Fruit fly (Drosophila melanogaster) whole organism, embryonic: ENCODE data around the gene CG42571.

Source experiments
- CG11093 ChIP-seq: fragments of 200-800 bp; sonication (Bioruptor generic); IDR thresholded peaks from 3 replicates; pipeline ENCODE4 v1.3.6; 2022; ENCODE audit warnings: missing biosample characterization, missing genetic modification characterization
- CG12299 ChIP-seq: fragments of 200-800 bp; sonication (Bioruptor generic); optimal IDR thresholded peaks from 2 replicates; lab custom pipeline; 2018; ENCODE audit warnings: missing biosample characterization, mild to moderate bottlenecking, missing genetic modification characterization
- CG13424 ChIP-seq: fragments of 200-800 bp; sonication (Bioruptor generic); optimal IDR thresholded peaks from 2 replicates; lab custom pipeline; 2019; ENCODE audit warnings: missing biosample characterization, mild to moderate bottlenecking, missing genetic modification characterization, moderate library complexity
- CG15011 ChIP-seq: fragments of 200-800 bp; sonication (Bioruptor generic); optimal IDR thresholded peaks from 3 replicates; lab custom pipeline; 2018; ENCODE audit warnings: missing biosample characterization, mild to moderate bottlenecking, missing genetic modification characterization
- CG15696 ChIP-seq: fragments of 200-800 bp; sonication (Bioruptor generic); optimal IDR thresholded peaks from 2 replicates; lab custom pipeline; 2019; ENCODE audit warnings: missing biosample characterization, mild to moderate bottlenecking, missing genetic modification characterization, moderate library complexity
- CG17328 ChIP-seq: fragments of 200-800 bp; sonication (Bioruptor generic); IDR thresholded peaks from 2 replicates; pipeline ENCODE4 v1.3.6; 2022; ENCODE audit warnings: missing biosample characterization, missing genetic modification characterization
- CG17359 ChIP-seq: fragments of 200-800 bp; sonication (Bioruptor generic); optimal IDR thresholded peaks from 3 replicates; lab custom pipeline; 2018; ENCODE audit warnings: missing biosample characterization, mild to moderate bottlenecking, missing genetic modification characterization, moderate library complexity
- CG1832 ChIP-seq: fragments of 200-800 bp; sonication (Bioruptor generic); optimal IDR thresholded peaks from 2 replicates; lab custom pipeline; 2017; ENCODE audit warnings: missing biosample characterization, mild to moderate bottlenecking, missing genetic modification characterization, inconsistent platforms
- CG18764 ChIP-seq: fragments of 200-800 bp; sonication (Bioruptor generic); optimal IDR thresholded peaks from 3 replicates; lab custom pipeline; 2016; ENCODE audit warnings: missing biosample characterization, missing genetic modification characterization
- CG3065 ChIP-seq: fragments of 200-800 bp; sonication (Bioruptor generic); optimal IDR thresholded peaks from 2 replicates; lab custom pipeline; 2016; ENCODE audit warnings: missing biosample characterization, missing genetic modification characterization
- CG34224 ChIP-seq: fragments of 200-800 bp; sonication (Bioruptor generic); IDR thresholded peaks from 3 replicates; pipeline ENCODE4 v1.3.6; 2022; ENCODE audit warnings: missing biosample characterization, missing genetic modification characterization; ENCODE audit not compliant: partially characterized antibody
- CG34376 ChIP-seq: fragments of 200-800 bp; sonication (Bioruptor generic); optimal IDR thresholded peaks from 2 replicates; lab custom pipeline; 2018; ENCODE audit warnings: missing biosample characterization, mild to moderate bottlenecking, missing genetic modification characterization
- CG3847 ChIP-seq: fragments of 200-800 bp; sonication (Bioruptor generic); IDR thresholded peaks from 2 replicates; pipeline ENCODE4 v1.3.6; 2022; ENCODE audit warnings: missing biosample characterization, missing genetic modification characterization
- CG3995 ChIP-seq: fragments of 200-800 bp; sonication (Bioruptor generic); optimal IDR thresholded peaks from 3 replicates; lab custom pipeline; 2016; ENCODE audit warnings: missing biosample characterization, missing genetic modification characterization
- CG4424 ChIP-seq: fragments of 200-800 bp; sonication (Bioruptor generic); optimal IDR thresholded peaks from 3 replicates; lab custom pipeline; 2016; ENCODE audit warnings: missing biosample characterization, missing genetic modification characterization
- CG4617 ChIP-seq: fragments of 200-800 bp; sonication (Bioruptor generic); optimal IDR thresholded peaks from 3 replicates; lab custom pipeline; 2016; ENCODE audit warnings: missing biosample characterization, missing genetic modification characterization, borderline replicate concordance
- CG4820 ChIP-seq: fragments of 200-800 bp; sonication (Bioruptor generic); optimal IDR thresholded peaks from 3 replicates; lab custom pipeline; 2016; ENCODE audit warnings: missing biosample characterization, missing genetic modification characterization
- CG6765 ChIP-seq: fragments of 200-800 bp; sonication (Bioruptor generic); optimal IDR thresholded peaks from 3 replicates; lab custom pipeline; 2017; ENCODE audit warnings: missing biosample characterization, mild to moderate bottlenecking, missing genetic modification characterization
- CG7556 ChIP-seq: fragments of 200-800 bp; sonication (Bioruptor generic); optimal IDR thresholded peaks from 2 replicates; lab custom pipeline; 2017; ENCODE audit warnings: missing biosample characterization, mild to moderate bottlenecking, missing genetic modification characterization
- CG8290 ChIP-seq, 3 experiments: fragments of 200-800 bp; sonication (Bioruptor generic); optimal IDR thresholded peaks; 2 replicates each; lab custom pipeline; 2016 to 2019; ENCODE audit warnings: missing biosample characterization in 3 of 3, missing genetic modification characterization in 3 of 3, mild to moderate bottlenecking in 2 of 3, moderate library complexity in 1 of 3
- CG8924 ChIP-seq: fragments of 200-800 bp; optimal IDR thresholded peaks from 3 replicates; lab custom pipeline; 2019; ENCODE audit warnings: missing biosample characterization, mild to moderate bottlenecking, missing genetic modification characterization, moderate library complexity
- CG9215 ChIP-seq: fragments of 200-800 bp; sonication (Bioruptor generic); IDR thresholded peaks from 2 replicates; pipeline ENCODE4 v1.3.6; 2022; ENCODE audit warnings: missing biosample characterization, missing genetic modification characterization
- CG9609 ChIP-seq: fragments of 200-800 bp; sonication (Bioruptor generic); optimal IDR thresholded peaks from 3 replicates; lab custom pipeline; 2016; ENCODE audit warnings: missing biosample characterization, missing genetic modification characterization
- Camta ChIP-seq: fragments of 200-800 bp; sonication (Bioruptor generic); optimal IDR thresholded peaks from 2 replicates; lab custom pipeline; 2016; ENCODE audit warnings: missing biosample characterization, missing genetic modification characterization
- CrebB ChIP-seq: fragments of 200-800 bp; sonication (Bioruptor generic); optimal IDR thresholded peaks from 3 replicates; lab custom pipeline; 2018; ENCODE audit warnings: missing biosample characterization, mild to moderate bottlenecking, missing genetic modification characterization
- Dll ChIP-seq: fragments of 200-800 bp; sonication (Bioruptor generic); IDR thresholded peaks from 4 replicates; pipeline ENCODE4 v1.3.6; 2022; ENCODE audit warnings: missing biosample characterization, missing genetic modification characterization; ENCODE audit not compliant: partially characterized antibody
- Fer1 ChIP-seq: fragments of 200-800 bp; sonication (Bioruptor generic); optimal IDR thresholded peaks from 2 replicates; lab custom pipeline; 2017; ENCODE audit warnings: missing biosample characterization, mild to moderate bottlenecking, missing genetic modification characterization
- Hr51 ChIP-seq, 2 experiments: fragments of 200-800 bp; sonication (Bioruptor generic); optimal IDR thresholded peaks; 2 replicates in 1 of 2; 3 replicates in 1 of 2; lab custom pipeline; 2016 to 2018; ENCODE audit warnings: missing biosample characterization in 2 of 2, missing genetic modification characterization in 2 of 2, mild to moderate bottlenecking in 1 of 2, moderate library complexity in 1 of 2
- MESR4 ChIP-seq: fragments of 200-800 bp; sonication (Bioruptor generic); optimal IDR thresholded peaks from 2 replicates; lab custom pipeline; 2018; ENCODE audit warnings: missing biosample characterization, mild to moderate bottlenecking, missing genetic modification characterization, moderate library complexity
- Max ChIP-seq: fragments of 200-800 bp; sonication (Bioruptor generic); optimal IDR thresholded peaks from 2 replicates; lab custom pipeline; 2016; ENCODE audit warnings: missing biosample characterization, mild to moderate bottlenecking, missing genetic modification characterization
- Mrtf ChIP-seq: fragments of 200-800 bp; sonication (Bioruptor generic); IDR thresholded peaks from 3 replicates; pipeline ENCODE4 v1.3.6; 2022; ENCODE audit warnings: missing biosample characterization, missing genetic modification characterization
- Six4 ChIP-seq: fragments of 200-800 bp; sonication (Bioruptor generic); optimal IDR thresholded peaks from 2 replicates; lab custom pipeline; 2016; ENCODE audit warnings: missing biosample characterization, missing genetic modification characterization
- Sox100B ChIP-seq: fragments of 200-800 bp; sonication (Bioruptor generic); optimal IDR thresholded peaks from 3 replicates; lab custom pipeline; 2018; ENCODE audit warnings: missing biosample characterization, mild to moderate bottlenecking, missing genetic modification characterization
- Ssrp ChIP-seq: fragments of 200-800 bp; sonication (Bioruptor generic); optimal IDR thresholded peaks from 2 replicates; lab custom pipeline; 2018; ENCODE audit warnings: missing biosample characterization, mild to moderate bottlenecking, missing genetic modification characterization, moderate library complexity
- Taf1 ChIP-seq: fragments of 200-800 bp; sonication (Bioruptor generic); IDR thresholded peaks from 2 replicates; pipeline ENCODE4 v1.3.6; 2022; ENCODE audit warnings: missing biosample characterization, missing genetic modification characterization
- az2 ChIP-seq: fragments of 200-800 bp; sonication (Bioruptor generic); optimal IDR thresholded peaks from 3 replicates; lab custom pipeline; 2016; ENCODE audit warnings: missing biosample characterization, missing genetic modification characterization
- chif ChIP-seq, 2 experiments: fragments of 200-800 bp; sonication (Bioruptor generic); optimal IDR thresholded peaks; 3 replicates each; lab custom pipeline; 2016; ENCODE audit warnings: missing biosample characterization in 2 of 2, missing genetic modification characterization in 2 of 2
- croc ChIP-seq: fragments of 200-800 bp; sonication (Bioruptor generic); conservative IDR thresholded peaks from 3 replicates; pipeline ENCODE4 v1.3.6; 2022; ENCODE audit warnings: missing biosample characterization, missing genetic modification characterization
- dm ChIP-seq: fragments of 200-800 bp; sonication (Bioruptor generic); optimal IDR thresholded peaks from 3 replicates; lab custom pipeline; 2016; ENCODE audit warnings: missing biosample characterization, missing genetic modification characterization
- en ChIP-seq: fragments of 200-800 bp; sonication (Bioruptor generic); optimal IDR thresholded peaks from 2 replicates; lab custom pipeline; 2016; ENCODE audit warnings: missing biosample characterization, missing genetic modification characterization
- fd102C ChIP-seq: fragments of 200-800 bp; sonication (Bioruptor generic); optimal IDR thresholded peaks from 2 replicates; lab custom pipeline; 2018; ENCODE audit warnings: missing biosample characterization, mild to moderate bottlenecking, missing genetic modification characterization, moderate library complexity
- hkb ChIP-seq, 2 experiments: fragments of 200-800 bp in 1 of 2; fragments of >200 bp in 1 of 2; sonication (Bioruptor generic) in 1 of 2; IDR thresholded peaks in 1 of 2; optimal IDR thresholded peaks in 1 of 2; 2 replicates each; pipeline versions ENCODE4 v1.3.6 to Lab custom; 2017 to 2022; ENCODE audit warnings: missing biosample characterization in 1 of 2, missing genetic modification characterization in 1 of 2
- hth ChIP-seq: fragments of >200 bp; optimal IDR thresholded peaks from 2 replicates; lab custom pipeline; 2017; ENCODE audit warnings: inconsistent platforms
- mirr ChIP-seq: fragments of 200-800 bp; sonication (Bioruptor generic); optimal IDR thresholded peaks from 3 replicates; lab custom pipeline; 2018; ENCODE audit warnings: missing biosample characterization, mild to moderate bottlenecking, missing genetic modification characterization
- pho ChIP-seq: fragments of 200-800 bp; sonication (Bioruptor generic); optimal IDR thresholded peaks from 2 replicates; lab custom pipeline; 2016; ENCODE audit warnings: missing biosample characterization, missing genetic modification characterization
- pita ChIP-seq: fragments of 200-800 bp; sonication (Bioruptor generic); optimal IDR thresholded peaks from 2 replicates; lab custom pipeline; 2017; ENCODE audit warnings: missing biosample characterization, mild to moderate bottlenecking, missing genetic modification characterization
- repo ChIP-seq: fragments of 200-800 bp; sonication (Bioruptor generic); optimal IDR thresholded peaks from 2 replicates; lab custom pipeline; 2016; ENCODE audit warnings: missing biosample characterization, missing genetic modification characterization
- salm ChIP-seq: fragments of 200-800 bp; sonication (Bioruptor generic); optimal IDR thresholded peaks from 2 replicates; lab custom pipeline; 2018; ENCODE audit warnings: missing biosample characterization, mild to moderate bottlenecking, missing genetic modification characterization
- ttk ChIP-seq: fragments of 200-800 bp; sonication (Bioruptor generic); IDR thresholded peaks from 2 replicates; pipeline ENCODE4 v2.1.2; 2022; ENCODE audit warnings: missing biosample characterization, missing genetic modification characterization
- zen2 ChIP-seq: fragments of 200-800 bp; sonication (Bioruptor generic); IDR thresholded peaks from 3 replicates; pipeline ENCODE4 v1.3.6; 2022; ENCODE audit warnings: missing biosample characterization, missing genetic modification characterization; ENCODE audit not compliant: partially characterized antibody
- zfh1 ChIP-seq: fragments of 200-800 bp; sonication (Bioruptor generic); IDR thresholded peaks from 3 replicates; pipeline ENCODE4 v1.3.6; 2022; ENCODE audit warnings: missing biosample characterization, missing genetic modification characterization

The CG42571 gene

dm6 chr3L:15689518-15689917, 26.7 kb upstream of the CG42571 start (continued):
- TF ChIP-seq mirr (peak; percentile 49), Mrtf (GFP tag; lab: Robert Waterston, UW) (no peak), CG13424 (tag; lab: Kevin White, UChicago) (no peak), croc (GFP tag; lab: Robert Waterston, UW) (no peak), Sox100B (GFP tag; lab: Kevin White, UChicago) (no peak), CrebB (tag; lab: Kevin White, UChicago) (peak; percentile 28), CG3995 (GFP tag; lab: Kevin White, UChicago) (no peak), Dll (GFP tag; lab: Robert Waterston, UW) (no peak), en (GFP tag; lab: Kevin White, UChicago) (no peak), dm (GFP tag; lab: Kevin White, UChicago) (no peak), pita (GFP tag; lab: Kevin White, UChicago) (no peak), CG34224 (no peak), CG11093 (GFP tag; lab: Robert Waterston, UW) (no peak), chif (GFP tag; optimal IDR thresholded peaks at IDR 0.05; lab: Kevin White, UChicago) (no peak), CG18764 (GFP tag; lab: Kevin White, UChicago) (no peak), CG34376 (GFP tag; lab: Kevin White, UChicago) (no peak), Six4 (GFP tag; lab: Kevin White, UChicago) (no peak), CG17359 (tag; lab: Kevin White, UChicago) (no peak), CG9215 (GFP tag; lab: Robert Waterston, UW) (no peak), Max (GFP tag; lab: Kevin White, UChicago) (no peak), CG3065 (GFP tag; lab: Kevin White, UChicago) (no peak), Hr51 (GFP tag; optimal IDR thresholded peaks at IDR 0.05; lab: Kevin White, UChicago) (no peak), CG4617 (GFP tag; lab: Kevin White, UChicago) (no peak), CG1832 (GFP tag; lab: Kevin White, UChicago) (no peak), repo (GFP tag; lab: Kevin White, UChicago) (no peak), fd102C (peak; percentile 50), CG8290 (GFP tag; optimal IDR thresholded peaks at IDR 0.05; lab: Kevin White, UChicago) (no peak), CG8290 (tag; optimal IDR thresholded peaks at IDR 0.05; lab: Kevin White, UChicago) (peak in 1 of 2 experiments; percentile 46), ttk (no peak), hth (no peak), CG17328 (GFP tag; lab: Robert Waterston, UW) (no peak), hkb (optimal IDR thresholded peaks at IDR 0.05; lab: Kevin White, UChicago) (no peak), hkb (GFP tag; IDR thresholded peaks at IDR 0.05; lab: Robert Waterston, UW) (no peak), CG9609 (GFP tag; lab: Kevin White, UChicago) (no peak), CG8924 (tag; lab: Kevin White, UChicago) (no peak), CG12299 (tag; lab: Kevin White, UChicago) (no peak), MESR4 (GFP tag; lab: Kevin White, UChicago) (no peak), CG15696 (tag; lab: Kevin White, UChicago) (no peak), CG15011 (GFP tag; lab: Kevin White, UChicago) (no peak), Taf1 (GFP tag; lab: Robert Waterston, UW) (no peak), CG7556 (GFP tag; lab: Kevin White, UChicago) (no peak), pho (GFP tag; lab: Kevin White, UChicago) (peak; percentile 18), salm (tag; lab: Kevin White, UChicago) (no peak), CG4820 (GFP tag; lab: Kevin White, UChicago) (no peak), CG3847 (GFP tag; lab: Robert Waterston, UW) (no peak), zen2 (no peak), az2 (GFP tag; lab: Kevin White, UChicago) (no peak), Camta (GFP tag; lab: Kevin White, UChicago) (peak; percentile 1), Fer1 (peak; percentile 8), CG6765 (no peak), CG4424 (GFP tag; lab: Kevin White, UChicago) (no peak), Ssrp (no peak), zfh1 (GFP tag; lab: Robert Waterston, UW) (no peak)
